Fruit fly (Drosophila melanogaster) whole organism, pupa: ENCODE results near the gene sty.

ENCODE experiments used
- CG12605 ChIP-seq: fragments of 200-800 bp; sonication (Bioruptor generic); IDR thresholded peaks from 2 replicates; pipeline ENCODE4 v1.3.6; 2022; ENCODE audit warnings: missing biosample characterization, missing genetic modification characterization
- CG14655 ChIP-seq: fragments of 200-800 bp; sonication (Bioruptor generic); optimal IDR thresholded peaks from 3 replicates; lab custom pipeline; 2017; ENCODE audit warnings: mild to moderate bottlenecking, missing biosample characterization, missing genetic modification reagents, missing genetic modification characterization
- CG15710 ChIP-seq: fragments of 200-800 bp; sonication (Bioruptor generic); optimal IDR thresholded peaks from 2 replicates; lab custom pipeline; 2018; ENCODE audit warnings: missing biosample characterization, mild to moderate bottlenecking, missing genetic modification characterization, moderate library complexity
- CG17806 ChIP-seq: fragments of 200-800 bp; sonication (Bioruptor generic); optimal IDR thresholded peaks from 2 replicates; lab custom pipeline; 2018; ENCODE audit warnings: missing biosample characterization, mild to moderate bottlenecking, missing genetic modification characterization, moderate library complexity
- CG8159 ChIP-seq: fragments of 200-800 bp; sonication (Bioruptor generic); optimal IDR thresholded peaks from 3 replicates; lab custom pipeline; 2018; ENCODE audit warnings: missing biosample characterization, mild to moderate bottlenecking, missing genetic modification characterization, moderate library complexity
- CG9948 ChIP-seq: fragments of 200-800 bp; sonication (Bioruptor generic); optimal IDR thresholded peaks from 2 replicates; lab custom pipeline; 2018; ENCODE audit warnings: missing biosample characterization, mild to moderate bottlenecking, missing genetic modification characterization, moderate library complexity
- D1 ChIP-seq: fragments of 200-800 bp; sonication (Bioruptor generic); optimal IDR thresholded peaks from 2 replicates; lab custom pipeline; 2018; ENCODE audit warnings: missing biosample characterization, mild to moderate bottlenecking, missing genetic modification characterization, moderate library complexity

DNA sequence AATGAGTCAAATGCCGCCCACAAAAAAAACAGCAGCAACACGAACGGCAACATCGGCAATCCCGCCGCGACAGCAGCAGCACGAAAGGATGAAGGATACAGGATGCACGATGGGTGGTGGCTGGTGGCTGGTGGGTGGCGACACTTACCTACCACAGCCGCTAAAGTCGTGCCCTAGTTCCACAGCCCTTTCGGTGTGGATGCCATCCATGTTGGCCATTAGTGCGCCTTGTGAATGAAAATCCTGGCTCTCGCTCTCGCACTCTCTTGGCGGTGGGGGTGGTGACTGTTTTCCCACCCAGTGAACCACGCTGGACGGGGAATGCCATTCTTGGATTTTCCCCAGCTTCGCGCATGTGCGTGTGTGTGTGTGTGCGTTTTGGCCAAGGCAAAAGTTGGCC is 2.3 kb upstream of the sty start:
- TF ChIP-seq CG8159 (tag; lab: Kevin White, UChicago), result no peak
- TF ChIP-seq CG14655 (GFP tag; lab: Kevin White, UChicago), result no peak
- TF ChIP-seq CG9948 (tag; lab: Kevin White, UChicago), result no peak
- no peak for TF ChIP-seq D1 (tag; lab: Kevin White, UChicago)
- no peak for TF ChIP-seq CG12605
- TF ChIP-seq CG17806 (tag; lab: Kevin White, UChicago), result no peak
- no peak for TF ChIP-seq CG15710
